Worm (Caenorhabditis elegans): Measurements from ENCODE around the gene ulp-3.

The ulp-3 gene

ce11 chrIV:1997762-1998161 lies 34.3 kb downstream of the ulp-3 start:
- no peak for TF ChIP-seq ZK546.5 (tag; optimal IDR thresholded peaks at IDR 0.05)
- TF ChIP-seq ztf-4 (tag; optimal IDR thresholded peaks at IDR 0.05): no peak
- TF ChIP-seq nhr-23 (tag; optimal IDR thresholded peaks at IDR 0.05): no peak
- no peak for TF ChIP-seq lin-39 (tag; optimal IDR thresholded peaks at IDR 0.05)
- no peak for TF ChIP-seq elt-3 (tag; optimal IDR thresholded peaks at IDR 0.05)
- TF ChIP-seq nhr-28 (tag; optimal IDR thresholded peaks at IDR 0.05): no peak
- no peak for TF ChIP-seq nhr-43 (tag; optimal IDR thresholded peaks at IDR 0.05; ENCODE audit: poor library complexity, severe bottlenecking)
- TF ChIP-seq egl-27 (tag; optimal IDR thresholded peaks at IDR 0.05): no peak
- TF ChIP-seq elt-1 (tag; optimal IDR thresholded peaks at IDR 0.05): no peak
- TF ChIP-seq ceh-9 (tag; optimal IDR thresholded peaks at IDR 0.05): no peak
- TF ChIP-seq mdl-1 (tag; optimal IDR thresholded peaks at IDR 0.05): no peak
- no peak for TF ChIP-seq nhr-67 (tag; optimal IDR thresholded peaks at IDR 0.05)
- no peak for TF ChIP-seq aly-2 (tag; optimal IDR thresholded peaks at IDR 0.05)
- TF ChIP-seq skn-1 (tag; optimal IDR thresholded peaks at IDR 0.05): no peak
- TF ChIP-seq ama-1 (optimal IDR thresholded peaks at IDR 0.05): no peak
- no peak for TF ChIP-seq nhr-12 (tag; optimal IDR thresholded peaks at IDR 0.05)
- no peak for TF ChIP-seq ceh-82 (tag; optimal IDR thresholded peaks at IDR 0.05)

- TF ChIP-seq hmg-11 (tag; optimal IDR thresholded peaks at IDR 0.05) (no peak), nhr-43 (tag; optimal IDR thresholded peaks at IDR 0.05; ENCODE audit: poor library complexity, severe bottlenecking) (no peak), zag-1 (tag; optimal IDR thresholded peaks at IDR 0.05) (no peak), unc-62 (GFP tag; optimal IDR thresholded peaks at IDR 0.05) (no peak), fos-1 (tag; optimal IDR thresholded peaks at IDR 0.05) (no peak), elt-2 (tag; optimal IDR thresholded peaks at IDR 0.05) (no peak), pha-4 (tag; optimal IDR thresholded peaks at IDR 0.05) (no peak), nhr-237 (tag; optimal IDR thresholded peaks at IDR 0.05) (no peak), fkh-10 (GFP tag; optimal IDR thresholded peaks at IDR 0.05) (no peak)
Observed at ce11 chrIV:2002290-2002689, 38.9 kb downstream of the ulp-3 start.

- TF ChIP-seq ceh-16 (tag; optimal IDR thresholded peaks at IDR 0.05) (no peak), elt-2 (tag; optimal IDR thresholded peaks at IDR 0.05) (no peak), eor-1 (tag; optimal IDR thresholded peaks at IDR 0.05) (no peak), nhr-76 (tag; optimal IDR thresholded peaks at IDR 0.05) (no peak), lsy-12 (tag; optimal IDR thresholded peaks at IDR 0.05) (no peak), ceh-82 (tag; optimal IDR thresholded peaks at IDR 0.05) (no peak), egl-5 (tag; optimal IDR thresholded peaks at IDR 0.05) (no peak), egl-27 (tag; optimal IDR thresholded peaks at IDR 0.05) (no peak), ztf-4 (tag; optimal IDR thresholded peaks at IDR 0.05) (no peak), pha-4 (tag; optimal IDR thresholded peaks at IDR 0.05) (no peak), nhr-67 (tag; optimal IDR thresholded peaks at IDR 0.05) (no peak), nhr-25 (tag; optimal IDR thresholded peaks at IDR 0.05) (no peak), daf-12 (tag; optimal IDR thresholded peaks at IDR 0.05) (no peak), ceh-28 (tag; optimal IDR thresholded peaks at IDR 0.05) (no peak), zag-1 (tag; optimal IDR thresholded peaks at IDR 0.05) (no peak), ceh-9 (tag; optimal IDR thresholded peaks at IDR 0.05) (no peak), fkh-10 (GFP tag; optimal IDR thresholded peaks at IDR 0.05) (no peak), sea-2 (GFP tag; optimal IDR thresholded peaks at IDR 0.05) (no peak), mdl-1 (tag; optimal IDR thresholded peaks at IDR 0.05) (no peak)
Observed at ce11 chrIV:2008920-2009319, 45.5 kb downstream of the ulp-3 start.

Data from whole organism, L3 larva.